Fruit fly (Drosophila melanogaster) whole organism, pupa: ENCODE measurements around the gene Pif1.

Experiments
- CG10348 ChIP-seq: fragments of 200-800 bp; sonication (Bioruptor generic); IDR thresholded peaks from 2 replicates; pipeline ENCODE4 v1.3.6; 2022; ENCODE audit warnings: missing biosample characterization, missing genetic modification characterization
- CG13204 ChIP-seq: fragments of 200-800 bp; sonication (Bioruptor generic); optimal IDR thresholded peaks from 2 replicates; lab custom pipeline; 2018; ENCODE audit warnings: missing biosample characterization, mild to moderate bottlenecking, missing genetic modification characterization, moderate library complexity
- CG15710 ChIP-seq: fragments of 200-800 bp; sonication (Bioruptor generic); optimal IDR thresholded peaks from 2 replicates; lab custom pipeline; 2018; ENCODE audit warnings: missing biosample characterization, mild to moderate bottlenecking, missing genetic modification characterization, moderate library complexity
- CG17806 ChIP-seq: fragments of 200-800 bp; sonication (Bioruptor generic); optimal IDR thresholded peaks from 2 replicates; lab custom pipeline; 2018; ENCODE audit warnings: missing biosample characterization, mild to moderate bottlenecking, missing genetic modification characterization, moderate library complexity
- CG32121 ChIP-seq: fragments of 200-800 bp; sonication (Bioruptor generic); IDR thresholded peaks from 2 replicates; pipeline ENCODE4 v1.3.6; 2022; ENCODE audit warnings: missing biosample characterization, missing genetic modification characterization
- D1 ChIP-seq: fragments of 200-800 bp; sonication (Bioruptor generic); optimal IDR thresholded peaks from 2 replicates; lab custom pipeline; 2018; ENCODE audit warnings: missing biosample characterization, mild to moderate bottlenecking, missing genetic modification characterization, moderate library complexity

DNA sequence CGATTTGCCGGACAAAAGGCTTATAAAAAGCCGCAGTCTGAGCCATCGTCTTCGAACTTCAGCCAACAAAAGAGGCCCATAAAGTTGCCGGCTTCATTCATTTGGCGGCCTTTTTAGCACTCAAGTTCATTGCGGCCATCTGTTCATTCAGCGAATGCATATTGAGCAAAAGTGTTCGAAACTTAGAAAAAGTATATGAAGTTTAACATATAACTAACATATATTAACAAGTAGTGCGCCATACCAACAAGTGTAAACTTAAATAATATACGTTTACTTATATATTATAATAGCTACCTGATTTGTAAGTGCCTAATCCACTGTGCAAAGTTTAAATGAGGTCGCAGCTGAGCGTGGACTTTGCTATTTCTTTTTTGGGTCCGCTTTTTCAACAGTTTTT, 33.5 kb downstream of the Pif1 start:
- TF ChIP-seq CG10348 (GFP tag; lab: Robert Waterston, UW) = no peak
- no peak for TF ChIP-seq CG15710 (tag; lab: Kevin White, UChicago)
- no peak for TF ChIP-seq CG17806
- no peak for TF ChIP-seq CG13204 (GFP tag; lab: Kevin White, UChicago)
- TF ChIP-seq CG32121 (GFP tag; lab: Robert Waterston, UW) = peak; percentile 13; the same call in 1 of the 2 replicates
- TF ChIP-seq D1 (tag; lab: Kevin White, UChicago) = no peak
